Fruit fly (Drosophila melanogaster) whole organism, embryonic: Measurements from ENCODE around the gene CG32299.

ENCODE experiments used
- Lpt ChIP-seq: fragments of >200 bp; optimal IDR thresholded peaks from 2 replicates; lab custom pipeline; 2018; ENCODE audit warnings: missing biosample characterization, missing genetic modification characterization
- exex ChIP-seq: fragments of 200-800 bp; sonication (Bioruptor generic); optimal IDR thresholded peaks from 4 replicates; lab custom pipeline; 2018; ENCODE audit warnings: missing biosample characterization, mild to moderate bottlenecking, missing genetic modification characterization, moderate library complexity
- insv ChIP-seq, 2 experiments: fragments of 200-800 bp; sonication (Bioruptor generic); optimal IDR thresholded peaks; 3 replicates each; lab custom pipeline; 2016 to 2018; ENCODE audit warnings: missing biosample characterization in 2 of 2, missing genetic modification characterization in 2 of 2

DNA sequence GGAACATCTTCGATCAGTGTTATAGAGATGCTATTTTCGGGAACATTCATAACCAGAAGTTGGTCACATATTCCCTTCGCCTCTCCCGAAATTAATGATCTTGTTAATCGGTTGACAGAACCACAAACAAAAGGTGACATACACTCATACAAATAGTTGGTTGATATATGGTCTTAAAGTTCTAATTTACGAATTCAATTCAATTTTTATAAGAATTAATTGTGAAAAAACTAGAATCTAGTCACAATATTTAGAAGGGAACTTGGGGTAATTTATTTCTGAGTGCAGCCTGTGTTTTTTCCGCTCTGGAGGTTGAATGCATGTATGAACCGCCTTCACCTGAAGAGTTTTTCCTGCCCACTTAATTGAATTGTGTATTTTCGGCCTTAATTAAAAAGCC, 9.0 kb upstream of the CG32299 start:
- no peak for TF ChIP-seq Lpt
- no peak for TF ChIP-seq insv (GFP tag; optimal IDR thresholded peaks at IDR 0.05; lab: Kevin White, UChicago)
- TF ChIP-seq exex (tag; lab: Kevin White, UChicago), result no peak
